Fruit fly (Drosophila melanogaster) whole organism, embryonic: ENCODE measurements around the gene caps.

Experiments used
- ATbp ChIP-seq: fragments of 200-800 bp; sonication (Bioruptor generic); optimal IDR thresholded peaks from 2 replicates; lab custom pipeline; 2017; ENCODE audit warnings: missing biosample characterization, mild to moderate bottlenecking, missing genetic modification characterization, missing genetic modification reagents
- Abd-B ChIP-seq: fragments of 200-800 bp; sonication (Bioruptor generic); optimal IDR thresholded peaks from 2 replicates; lab custom pipeline; 2018; ENCODE audit warnings: missing biosample characterization, mild to moderate bottlenecking, missing genetic modification characterization, moderate library complexity
- B-H2 ChIP-seq: fragments of 200-800 bp; sonication (Bioruptor generic); optimal IDR thresholded peaks from 2 replicates; lab custom pipeline; 2018; ENCODE audit warnings: missing biosample characterization, mild to moderate bottlenecking, missing genetic modification characterization
- Bteb2 ChIP-seq: fragments of 200-800 bp; sonication (Bioruptor generic); optimal IDR thresholded peaks from 2 replicates; lab custom pipeline; 2016; ENCODE audit warnings: missing biosample characterization, missing genetic modification characterization
- CG10959 ChIP-seq: fragments of 200-800 bp; sonication (Bioruptor generic); IDR thresholded peaks from 2 replicates; pipeline ENCODE4 v1.3.6; 2022; ENCODE audit warnings: missing biosample characterization, missing genetic modification characterization
- CG12219 ChIP-seq: fragments of 200-800 bp; sonication (Bioruptor generic); optimal IDR thresholded peaks from 3 replicates; lab custom pipeline; 2018; ENCODE audit warnings: missing biosample characterization, mild to moderate bottlenecking, missing genetic modification characterization
- CG12391 ChIP-seq: fragments of 200-800 bp; sonication (Bioruptor generic); optimal IDR thresholded peaks from 3 replicates; lab custom pipeline; 2018; ENCODE audit warnings: missing biosample characterization, mild to moderate bottlenecking, missing genetic modification characterization, moderate library complexity
- CG13287 ChIP-seq: fragments of 200-800 bp; sonication (Bioruptor generic); IDR thresholded peaks from 2 replicates; pipeline ENCODE4 v1.3.6; 2022; ENCODE audit warnings: missing biosample characterization, missing genetic modification characterization; ENCODE audit not compliant: partially characterized antibody
- CG13624 ChIP-seq: fragments of 200-800 bp; sonication (Bioruptor generic); optimal IDR thresholded peaks from 2 replicates; lab custom pipeline; 2016; ENCODE audit warnings: missing biosample characterization, missing genetic modification characterization
- CG15514 ChIP-seq: fragments of 200-800 bp; sonication (Bioruptor generic); optimal IDR thresholded peaks from 3 replicates; lab custom pipeline; 2017; ENCODE audit warnings: missing biosample characterization, missing genetic modification characterization, mild to moderate bottlenecking, moderate library complexity, missing genetic modification reagents
- CG2129 ChIP-seq: fragments of 200-800 bp; sonication (Bioruptor generic); IDR thresholded peaks from 2 replicates; pipeline ENCODE4 v1.3.6; 2022; ENCODE audit warnings: missing biosample characterization, missing genetic modification characterization; ENCODE audit not compliant: partially characterized antibody
- CG5245 ChIP-seq: fragments of 200-800 bp; sonication (Bioruptor generic); optimal IDR thresholded peaks from 3 replicates; lab custom pipeline; 2016; ENCODE audit warnings: missing biosample characterization, missing genetic modification characterization
- CG8388 ChIP-seq: fragments of 200-800 bp; sonication (Bioruptor generic); optimal IDR thresholded peaks from 2 replicates; lab custom pipeline; 2019; ENCODE audit warnings: missing biosample characterization, mild to moderate bottlenecking, missing genetic modification characterization, moderate library complexity
- CG9437 ChIP-seq: fragments of 200-800 bp; sonication (Bioruptor generic); optimal IDR thresholded peaks from 2 replicates; lab custom pipeline; 2018; ENCODE audit warnings: missing biosample characterization, mild to moderate bottlenecking, missing genetic modification characterization
- D19B ChIP-seq: fragments of 200-800 bp; sonication (Bioruptor generic); optimal IDR thresholded peaks from 2 replicates; lab custom pipeline; 2017; ENCODE audit warnings: missing biosample characterization, mild to moderate bottlenecking, missing genetic modification characterization
- Deaf1 ChIP-seq: fragments of 200-800 bp; optimal IDR thresholded peaks from 3 replicates; lab custom pipeline; 2019; ENCODE audit warnings: missing biosample characterization, mild to moderate bottlenecking, missing genetic modification characterization, moderate library complexity
- Dek ChIP-seq: fragments of 200-800 bp; sonication (Bioruptor generic); optimal IDR thresholded peaks from 3 replicates; lab custom pipeline; 2019; ENCODE audit warnings: missing biosample characterization, mild to moderate bottlenecking, missing genetic modification characterization, moderate library complexity
- Dref ChIP-seq: fragments of 200-800 bp; sonication (Bioruptor generic); IDR thresholded peaks from 2 replicates; pipeline ENCODE4 v1.3.6; 2022; ENCODE audit warnings: missing biosample characterization, missing genetic modification characterization
- Drgx ChIP-seq: fragments of 200-800 bp; sonication (Bioruptor generic); IDR thresholded peaks from 2 replicates; pipeline ENCODE4 v1.3.6; 2022; ENCODE audit warnings: missing biosample characterization, missing genetic modification characterization
- Elba2 ChIP-seq: fragments of 200-800 bp; sonication (Bioruptor generic); optimal IDR thresholded peaks from 3 replicates; lab custom pipeline; 2016; ENCODE audit warnings: missing biosample characterization, missing genetic modification characterization
- Fer1 ChIP-seq: fragments of 200-800 bp; sonication (Bioruptor generic); optimal IDR thresholded peaks from 2 replicates; lab custom pipeline; 2017; ENCODE audit warnings: missing biosample characterization, mild to moderate bottlenecking, missing genetic modification characterization
- HLHmδ ChIP-seq: fragments of 200-800 bp; sonication (Bioruptor generic); optimal IDR thresholded peaks from 2 replicates; lab custom pipeline; 2018; ENCODE audit warnings: missing biosample characterization, mild to moderate bottlenecking, missing genetic modification characterization, moderate library complexity
- Hand ChIP-seq: fragments of 200-800 bp; sonication (Bioruptor generic); optimal IDR thresholded peaks from 2 replicates; lab custom pipeline; 2017; ENCODE audit warnings: mild to moderate bottlenecking, missing biosample characterization, missing genetic modification reagents, missing genetic modification characterization
- Jarid2 ChIP-seq: fragments of 200-800 bp; sonication (Bioruptor generic); optimal IDR thresholded peaks from 3 replicates; lab custom pipeline; 2017; ENCODE audit warnings: mild to moderate bottlenecking, missing biosample characterization, missing genetic modification reagents, missing genetic modification characterization
- Lim3 ChIP-seq: fragments of 200-800 bp; sonication (Bioruptor generic); IDR thresholded peaks from 2 replicates; pipeline ENCODE4 v1.3.6; 2022; ENCODE audit warnings: missing biosample characterization, missing genetic modification characterization
- Mad ChIP-seq: fragments of 200-800 bp; sonication (Bioruptor generic); optimal IDR thresholded peaks from 2 replicates; lab custom pipeline; 2016; ENCODE audit warnings: missing biosample characterization, missing genetic modification characterization
- Opbp ChIP-seq: fragments of 200-800 bp; sonication (Bioruptor generic); IDR thresholded peaks from 3 replicates; pipeline ENCODE4 v1.3.6; 2022; ENCODE audit warnings: missing biosample characterization, missing genetic modification characterization; ENCODE audit not compliant: partially characterized antibody
- Rfx ChIP-seq: fragments of 200-800 bp; sonication (Bioruptor generic); IDR thresholded peaks from 2 replicates; pipeline ENCODE4 v1.3.6; 2022; ENCODE audit warnings: missing biosample characterization, missing genetic modification characterization
- Tbp ChIP-seq: fragments of >200 bp; optimal IDR thresholded peaks from 2 replicates; lab custom pipeline; 2018; ENCODE audit warnings: missing biosample characterization, missing genetic modification characterization
- Xbp1 ChIP-seq: fragments of 200-800 bp; sonication (Bioruptor generic); optimal IDR thresholded peaks from 3 replicates; lab custom pipeline; 2016; ENCODE audit warnings: missing biosample characterization, mild to moderate bottlenecking, missing genetic modification characterization
- bbx ChIP-seq: fragments of 200-800 bp; sonication (Bioruptor generic); IDR thresholded peaks from 2 replicates; pipeline ENCODE4 v1.3.6; 2022; ENCODE audit warnings: missing biosample characterization, missing genetic modification characterization; ENCODE audit not compliant: partially characterized antibody
- crc ChIP-seq: fragments of 200-800 bp; sonication (Bioruptor generic); optimal IDR thresholded peaks from 2 replicates; lab custom pipeline; 2016; ENCODE audit warnings: missing biosample characterization, missing genetic modification characterization
- dati ChIP-seq: fragments of 200-800 bp; sonication (Bioruptor generic); IDR thresholded peaks from 2 replicates; pipeline ENCODE4 v1.3.6; 2022; ENCODE audit warnings: missing biosample characterization, missing genetic modification characterization
- dimm ChIP-seq: fragments of 200-800 bp; sonication (Bioruptor generic); IDR thresholded peaks from 2 replicates; pipeline ENCODE4 v1.3.6; 2022; ENCODE audit warnings: missing biosample characterization, missing genetic modification characterization
- fd64A ChIP-seq: fragments of 200-800 bp; sonication (Bioruptor generic); optimal IDR thresholded peaks from 3 replicates; lab custom pipeline; 2018; ENCODE audit warnings: missing biosample characterization, mild to moderate bottlenecking, missing genetic modification characterization
- gsb ChIP-seq: fragments of 200-800 bp; sonication (Bioruptor generic); IDR thresholded peaks from 2 replicates; pipeline ENCODE4 v1.3.6; 2022; ENCODE audit warnings: missing biosample characterization, missing genetic modification characterization
- hbn ChIP-seq: fragments of 200-800 bp; sonication (Bioruptor generic); IDR thresholded peaks from 2 replicates; pipeline ENCODE4 v1.3.6; 2022; ENCODE audit warnings: missing biosample characterization, missing genetic modification characterization; ENCODE audit not compliant: partially characterized antibody
- her ChIP-seq: fragments of 200-800 bp; sonication (Bioruptor generic); optimal IDR thresholded peaks from 2 replicates; lab custom pipeline; 2016; ENCODE audit warnings: missing biosample characterization, missing genetic modification characterization
- jigr1 ChIP-seq: fragments of 200-800 bp; sonication (Bioruptor generic); IDR thresholded peaks from 3 replicates; pipeline ENCODE4 v1.3.6; 2022; ENCODE audit warnings: missing biosample characterization, missing genetic modification characterization
- mld ChIP-seq: fragments of 200-800 bp; sonication (Bioruptor generic); IDR thresholded peaks from 3 replicates; pipeline ENCODE4 v1.3.6; 2022; ENCODE audit warnings: missing biosample characterization, missing genetic modification characterization; ENCODE audit not compliant: partially characterized antibody
- nerfin-2 ChIP-seq: fragments of 200-800 bp; sonication (Bioruptor generic); IDR thresholded peaks from 2 replicates; pipeline ENCODE4 v1.3.6; 2022; ENCODE audit warnings: missing biosample characterization, missing genetic modification characterization; ENCODE audit not compliant: partially characterized antibody
- salm ChIP-seq: fragments of 200-800 bp; sonication (Bioruptor generic); optimal IDR thresholded peaks from 2 replicates; lab custom pipeline; 2018; ENCODE audit warnings: missing biosample characterization, mild to moderate bottlenecking, missing genetic modification characterization
- sens ChIP-seq: fragments of 200-800 bp; sonication (Bioruptor generic); peaks from one replicate; lab custom pipeline; 2016; ENCODE audit warnings: missing biosample characterization, missing genetic modification characterization
- shn ChIP-seq: fragments of 200-800 bp; sonication (Bioruptor generic); optimal IDR thresholded peaks from 3 replicates; lab custom pipeline; 2016; ENCODE audit warnings: missing biosample characterization, missing genetic modification characterization
- so ChIP-seq: fragments of 200-800 bp; sonication (Bioruptor generic); IDR thresholded peaks from 3 replicates; pipeline ENCODE4 v1.3.6; 2022; ENCODE audit warnings: missing biosample characterization, missing genetic modification characterization
- tgo ChIP-seq: fragments of 200-800 bp; sonication (Bioruptor generic); IDR thresholded peaks from 3 replicates; pipeline ENCODE4 v1.3.6; 2022; ENCODE audit warnings: missing biosample characterization, missing genetic modification characterization
- vvl ChIP-seq: fragments of 200-800 bp; sonication (Bioruptor generic); IDR thresholded peaks from 2 replicates; pipeline ENCODE4 v1.3.6; 2022; ENCODE audit warnings: missing biosample characterization, missing genetic modification characterization
- zen2 ChIP-seq: fragments of 200-800 bp; sonication (Bioruptor generic); IDR thresholded peaks from 3 replicates; pipeline ENCODE4 v1.3.6; 2022; ENCODE audit warnings: missing biosample characterization, missing genetic modification characterization; ENCODE audit not compliant: partially characterized antibody

caps gene

DNA sequence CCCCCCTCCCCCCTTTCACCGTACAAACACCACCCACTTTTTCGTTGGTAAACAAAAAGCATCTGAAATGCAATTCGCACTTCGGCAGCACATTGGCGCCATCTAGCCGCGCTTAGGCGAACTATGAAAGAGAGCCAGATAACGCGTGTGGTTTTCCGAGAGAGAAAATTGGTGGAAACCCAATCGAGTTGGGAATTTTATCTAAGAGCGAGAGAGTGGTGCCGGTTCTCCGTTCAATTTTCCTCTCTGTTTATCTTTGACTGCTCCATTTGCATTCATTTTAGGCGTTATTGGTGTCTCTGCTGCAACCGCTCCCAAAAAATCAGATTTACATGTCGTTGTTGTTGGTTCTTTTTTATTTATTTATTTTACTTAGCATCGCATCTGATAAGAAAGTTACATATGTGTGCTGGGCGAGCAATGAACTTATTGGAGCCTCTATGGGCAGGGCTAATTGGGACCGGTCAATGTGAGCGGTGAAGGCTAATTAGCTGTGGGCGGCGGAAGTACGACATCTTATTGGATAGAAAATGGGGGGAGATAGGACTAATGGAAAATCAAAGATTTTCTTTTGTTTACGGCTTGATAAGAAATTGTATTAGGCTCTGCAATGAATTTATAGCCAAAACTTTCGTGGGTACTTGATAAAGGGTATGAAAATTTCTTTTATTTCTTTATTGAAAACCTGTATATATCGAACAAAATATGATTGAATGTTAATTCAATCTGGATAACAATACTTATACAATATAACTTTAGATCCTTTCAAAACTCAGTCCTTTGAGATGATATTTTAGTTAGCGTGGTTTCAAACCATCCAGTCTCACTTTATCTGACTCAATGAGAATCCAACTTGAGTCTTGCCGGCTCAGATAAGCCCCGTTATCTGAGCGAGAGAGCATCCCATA is 644 bp upstream of the caps start (continued):
- no peak for TF ChIP-seq salm (tag; lab: Kevin White, UChicago)
- TF ChIP-seq dati: no peak
- no peak for TF ChIP-seq Fer1
- no peak for TF ChIP-seq tgo (GFP tag; lab: Robert Waterston, UW)
- peak; percentile 81 for TF ChIP-seq Deaf1
- TF ChIP-seq zen2 (GFP tag; lab: Robert Waterston, UW): 0 out of 3 replicates have a peak, but pooled peaks have one; percentile 36
- no peak for TF ChIP-seq bbx (GFP tag; lab: Robert Waterston, UW)
- no peak for TF ChIP-seq hbn (GFP tag; lab: Robert Waterston, UW)
- TF ChIP-seq Dref: no peak
- TF ChIP-seq CG2129: no peak
- peak; percentile 33; the same call in 1 of the 2 replicates for TF ChIP-seq CG13287
- no peak for TF ChIP-seq Lim3
- TF ChIP-seq Jarid2 (GFP tag; lab: Kevin White, UChicago): peak; percentile 50
- TF ChIP-seq so (GFP tag; lab: Robert Waterston, UW): 0 out of 3 replicates have a peak, but pooled peaks have one; percentile 28
- TF ChIP-seq CG8388 (GFP tag; lab: Kevin White, UChicago): no peak
- no peak for TF ChIP-seq dimm (GFP tag; lab: Robert Waterston, UW)
- TF ChIP-seq mld (GFP tag; lab: Robert Waterston, UW): no peak
- peak; percentile 51; the same call in 1 of the 2 replicates for TF ChIP-seq vvl (GFP tag; lab: Robert Waterston, UW)
- no peak for TF ChIP-seq shn (GFP tag; lab: Kevin White, UChicago)
- TF ChIP-seq ATbp (GFP tag; lab: Kevin White, UChicago): no peak
- no peak for TF ChIP-seq Tbp (GFP tag; lab: Kevin White, UChicago)
- no peak for TF ChIP-seq Dek (tag; lab: Kevin White, UChicago)
- TF ChIP-seq sens: peak; percentile 82
- no peak for TF ChIP-seq CG10959
- no peak for TF ChIP-seq jigr1 (GFP tag; lab: Robert Waterston, UW)
- no peak for TF ChIP-seq crc
- peak; percentile 31 for TF ChIP-seq fd64A (GFP tag; lab: Kevin White, UChicago)
- no peak for TF ChIP-seq D19B (GFP tag; lab: Kevin White, UChicago)
- TF ChIP-seq Abd-B: no peak
- TF ChIP-seq CG12219 (GFP tag; lab: Kevin White, UChicago): peak; percentile 13
- peak; percentile 42; the same call in 1 of the 3 replicates for TF ChIP-seq Opbp (GFP tag; lab: Robert Waterston, UW)
- TF ChIP-seq CG9437 (GFP tag; lab: Kevin White, UChicago): peak; percentile 7
- TF ChIP-seq Drgx (GFP tag; lab: Robert Waterston, UW): 0 out of 2 replicates have a peak, but pooled peaks have one; percentile 26
- peak; percentile 82 for TF ChIP-seq Elba2 (GFP tag; lab: Kevin White, UChicago)
- no peak for TF ChIP-seq Mad (GFP tag; lab: Kevin White, UChicago)
- peak; percentile 24; the same call in 1 of the 2 replicates for TF ChIP-seq Rfx (GFP tag; lab: Robert Waterston, UW)
- TF ChIP-seq her (GFP tag; lab: Kevin White, UChicago): no peak
- TF ChIP-seq nerfin-2 (GFP tag; lab: Robert Waterston, UW): 0 out of 2 replicates have a peak, but pooled peaks have one; percentile 16
- no peak for TF ChIP-seq gsb (GFP tag; lab: Robert Waterston, UW)
- TF ChIP-seq CG15514 (GFP tag; lab: Kevin White, UChicago): no peak
- TF ChIP-seq CG12391 (tag; lab: Kevin White, UChicago): no peak
- no peak for TF ChIP-seq Xbp1
- no peak for TF ChIP-seq Hand (GFP tag; lab: Kevin White, UChicago)
- no peak for TF ChIP-seq Bteb2 (GFP tag; lab: Kevin White, UChicago)
- no peak for TF ChIP-seq B-H2 (GFP tag; lab: Kevin White, UChicago)
- TF ChIP-seq HLHmδ: peak; percentile 84
- no peak for TF ChIP-seq CG5245 (GFP tag; lab: Kevin White, UChicago)
- no peak for TF ChIP-seq CG13624
